Worm (Caenorhabditis elegans) whole organism, late embryonic: Measurements from ENCODE around the gene srh-258.
A peak's percentile ranks its signal among the peaks of the same experiment; 100 is the strongest.

Experiments
- F13H6.1 ChIP-seq: sonication (generic microtip); optimal IDR thresholded peaks from 2 replicates; lab custom pipeline; 2016; ENCODE audit warnings: missing genetic modification characterization, missing compliant biosample characterization
- K09A11.1 ChIP-seq: sonication (generic microtip); optimal IDR thresholded peaks from 2 replicates; lab custom pipeline; 2017; ENCODE audit warnings: antibody characterized with exemption, mild to moderate bottlenecking, missing genetic modification characterization, missing compliant biosample characterization; ENCODE audit not compliant: insufficient read depth
- ahr-1 ChIP-seq: sonication (generic microtip); optimal IDR thresholded peaks from 2 replicates; lab custom pipeline; 2016; ENCODE audit warnings: missing genetic modification characterization, missing compliant biosample characterization
- ceh-14 ChIP-seq: sonication (generic microtip); optimal IDR thresholded peaks from 2 replicates; lab custom pipeline; 2016; ENCODE audit warnings: missing genotype, missing genetic modification characterization, missing compliant biosample characterization
- ceh-18 ChIP-seq: sonication (generic microtip); optimal IDR thresholded peaks from 2 replicates; lab custom pipeline; 2016; ENCODE audit warnings: missing genetic modification characterization, missing compliant biosample characterization
- ceh-19 ChIP-seq: fragments of 200-800 bp; sonication (Bioruptor generic); optimal IDR thresholded peaks from 2 replicates; lab custom pipeline; 2018; ENCODE audit warnings: mild to moderate bottlenecking, missing genetic modification characterization, missing compliant biosample characterization
- ceh-2 ChIP-seq: sonication (generic microtip); optimal IDR thresholded peaks from 2 replicates; lab custom pipeline; 2016; ENCODE audit warnings: missing genotype, missing genetic modification characterization, missing compliant biosample characterization
- ceh-22 ChIP-seq: sonication (generic microtip); optimal IDR thresholded peaks from 2 replicates; lab custom pipeline; 2017; ENCODE audit warnings: missing biosample characterization, missing genetic modification characterization
- ceh-24 ChIP-seq: sonication (generic microtip); optimal IDR thresholded peaks from 2 replicates; lab custom pipeline; 2016; ENCODE audit warnings: mild to moderate bottlenecking, missing genetic modification characterization, missing compliant biosample characterization
- ceh-30 ChIP-seq: fragments of 150-350 bp; optimal IDR thresholded peaks from 2 replicates; lab custom pipeline; 2014; ENCODE audit warnings: missing biosample characterization, missing genetic modification characterization
- ceh-48 ChIP-seq: sonication (generic microtip); optimal IDR thresholded peaks from 2 replicates; lab custom pipeline; 2016; ENCODE audit warnings: missing genetic modification characterization, inconsistent platforms, missing compliant biosample characterization
- ceh-9 ChIP-seq: sonication (generic microtip); optimal IDR thresholded peaks from 2 replicates; lab custom pipeline; 2016; ENCODE audit warnings: mild to moderate bottlenecking, missing genetic modification characterization, inconsistent platforms, missing compliant biosample characterization
- che-1 ChIP-seq: sonication (generic microtip); optimal IDR thresholded peaks from 2 replicates; lab custom pipeline; 2016; ENCODE audit warnings: mild to moderate bottlenecking, missing genetic modification characterization, missing compliant biosample characterization
- dmd-4 ChIP-seq: sonication (generic microtip); optimal IDR thresholded peaks from 2 replicates; lab custom pipeline; 2016; ENCODE audit warnings: borderline replicate concordance, missing genetic modification characterization, missing compliant biosample characterization
- dve-1 ChIP-seq: sonication (generic microtip); optimal IDR thresholded peaks from 2 replicates; lab custom pipeline; 2017; ENCODE audit warnings: antibody characterized with exemption, mild to moderate bottlenecking, missing genetic modification characterization, missing compliant biosample characterization
- elt-2 ChIP-seq: sonication (generic microtip); optimal IDR thresholded peaks from 2 replicates; lab custom pipeline; 2016; ENCODE audit warnings: missing genetic modification reagents, missing genetic modification characterization, missing compliant biosample characterization
- elt-4 ChIP-seq: sonication (generic microtip); optimal IDR thresholded peaks from 2 replicates; lab custom pipeline; 2016; ENCODE audit warnings: missing genetic modification characterization, missing compliant biosample characterization
- eyg-1 ChIP-seq: sonication (generic microtip); optimal IDR thresholded peaks from 2 replicates; lab custom pipeline; 2016; ENCODE audit warnings: missing genotype, missing genetic modification characterization, missing compliant biosample characterization
- fax-1 ChIP-seq: sonication (generic microtip); optimal IDR thresholded peaks from 2 replicates; lab custom pipeline; 2016; ENCODE audit warnings: missing genotype, missing genetic modification characterization, missing compliant biosample characterization
- fkh-10 ChIP-seq: fragments of 150-350 bp; optimal IDR thresholded peaks from 2 replicates; lab custom pipeline; 2014; ENCODE audit warnings: missing biosample characterization, missing genetic modification reagents, missing genetic modification characterization
- gmeb-2 ChIP-seq: sonication (generic microtip); optimal IDR thresholded peaks from 2 replicates; lab custom pipeline; 2016; ENCODE audit warnings: missing genetic modification characterization, inconsistent platforms, missing compliant biosample characterization
- hlh-15 ChIP-seq: sonication (generic microtip); optimal IDR thresholded peaks from 2 replicates; lab custom pipeline; 2016; ENCODE audit warnings: missing genetic modification characterization, missing compliant biosample characterization
- hlh-30 ChIP-seq: sonication (generic microtip); optimal IDR thresholded peaks from 2 replicates; lab custom pipeline; 2017; ENCODE audit warnings: antibody characterized with exemption, missing genetic modification characterization, missing compliant biosample characterization; ENCODE audit not compliant: insufficient read depth
- hlh-6 ChIP-seq: sonication (generic microtip); optimal IDR thresholded peaks from 2 replicates; lab custom pipeline; 2016; ENCODE audit warnings: missing genotype, missing genetic modification characterization, missing compliant biosample characterization
- hlh-8 ChIP-seq: sonication (generic microtip); optimal IDR thresholded peaks from 2 replicates; lab custom pipeline; 2016; ENCODE audit warnings: missing genotype, missing genetic modification characterization, missing compliant biosample characterization
- madf-2 ChIP-seq: sonication (generic microtip); optimal IDR thresholded peaks from 2 replicates; lab custom pipeline; 2017; ENCODE audit warnings: missing genetic modification characterization, missing compliant biosample characterization
- nfya-1 ChIP-seq: sonication (generic microtip); optimal IDR thresholded peaks from 2 replicates; lab custom pipeline; 2017; ENCODE audit warnings: missing genetic modification characterization, mild to moderate bottlenecking, missing compliant biosample characterization, antibody characterized with exemption, moderate library complexity
- nhr-232 ChIP-seq: sonication (generic microtip); optimal IDR thresholded peaks from 2 replicates; lab custom pipeline; 2016; ENCODE audit warnings: missing genetic modification characterization, missing compliant biosample characterization
- pax-1 ChIP-seq: fragments of 150-350 bp; optimal IDR thresholded peaks from 2 replicates; lab custom pipeline; 2014; ENCODE audit warnings: missing biosample characterization, missing genetic modification characterization
- sdc-2 ChIP-seq: sonication (generic microtip); optimal IDR thresholded peaks from 2 replicates; lab custom pipeline; 2016; ENCODE audit warnings: missing genotype, missing genetic modification characterization, missing compliant biosample characterization
- sox-4 ChIP-seq: sonication (generic microtip); optimal IDR thresholded peaks from 2 replicates; lab custom pipeline; 2017; ENCODE audit warnings: mild to moderate bottlenecking, missing genetic modification characterization, inconsistent platforms, missing compliant biosample characterization
- syd-9 ChIP-seq: sonication (generic microtip); optimal IDR thresholded peaks from 2 replicates; lab custom pipeline; 2016; ENCODE audit warnings: mild to moderate bottlenecking, missing genetic modification characterization, moderate library complexity, missing compliant biosample characterization
- unc-42 ChIP-seq: sonication (generic microtip); optimal IDR thresholded peaks from 2 replicates; lab custom pipeline; 2016; ENCODE audit warnings: missing genotype, missing genetic modification characterization, missing compliant biosample characterization
- unc-55 ChIP-seq: sonication (generic microtip); optimal IDR thresholded peaks from 2 replicates; lab custom pipeline; 2017; ENCODE audit warnings: missing biosample characterization, missing genetic modification reagents, missing genetic modification characterization
- unc-86 ChIP-seq: sonication (generic microtip); optimal IDR thresholded peaks from 2 replicates; lab custom pipeline; 2016; ENCODE audit warnings: missing genetic modification characterization, missing compliant biosample characterization
- zip-5 ChIP-seq: sonication (generic microtip); optimal IDR thresholded peaks from 2 replicates; lab custom pipeline; 2016; ENCODE audit warnings: missing genetic modification characterization, missing compliant biosample characterization
- ztf-16 ChIP-seq: sonication (generic microtip); optimal IDR thresholded peaks from 2 replicates; lab custom pipeline; 2017; ENCODE audit warnings: missing genetic modification characterization, missing compliant biosample characterization

srh-258 gene

DNA sequence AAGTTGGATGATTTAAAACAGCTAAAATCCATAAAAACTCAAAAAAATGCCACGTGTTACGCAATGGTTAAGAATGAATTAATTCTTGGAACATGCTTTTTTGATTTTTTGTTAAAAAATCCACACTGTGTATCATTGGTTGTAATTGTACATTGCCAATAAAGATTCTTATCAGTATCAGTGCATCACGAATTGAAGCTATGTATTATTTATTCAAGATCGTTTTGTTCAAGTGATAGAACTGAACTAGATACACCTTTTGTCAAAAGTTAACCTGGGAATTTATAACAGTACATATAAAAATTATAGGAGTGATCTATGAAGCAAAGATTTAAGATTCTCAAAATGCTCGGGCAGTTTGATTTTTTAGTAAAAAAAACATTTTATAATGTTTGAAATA, 29.7 kb downstream of the srh-258 start:
- no peak for TF ChIP-seq dmd-4 (tag; lab: Kevin White, UChicago)
- TF ChIP-seq ceh-2 (tag; lab: Kevin White, UChicago), result no peak
- TF ChIP-seq hlh-6 (tag; lab: Kevin White, UChicago), result no peak
- no peak for TF ChIP-seq zip-5
- no peak for TF ChIP-seq unc-86 (tag; lab: Kevin White, UChicago)
- no peak for TF ChIP-seq ceh-24 (tag; lab: Kevin White, UChicago)
- TF ChIP-seq ceh-14, result no peak
- TF ChIP-seq pax-1 (tag; lab: Kevin White, UChicago), result no peak
- TF ChIP-seq elt-2, result no peak
- no peak for TF ChIP-seq nhr-232
- TF ChIP-seq, all 69 proteins: peak for 0

DNA sequence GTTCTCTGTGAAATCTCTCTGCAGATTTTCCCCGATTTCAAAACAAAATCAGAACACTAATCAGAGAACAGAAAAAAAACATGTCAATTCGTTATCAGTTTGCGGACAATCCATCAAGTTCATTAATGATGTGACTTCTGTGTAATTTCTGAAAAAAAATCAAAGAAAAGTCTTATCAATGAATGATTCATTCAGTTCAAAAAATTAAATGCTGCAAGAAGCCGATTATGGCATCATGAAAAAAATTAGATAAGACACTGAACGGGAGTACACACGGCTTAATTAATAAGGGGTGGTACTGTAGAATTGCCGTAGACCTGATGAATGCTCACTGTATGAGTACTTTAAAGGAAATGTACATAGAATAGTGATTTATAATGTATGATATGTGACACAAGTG, 31.2 kb downstream of the srh-258 start:
- TF ChIP-seq ceh-48 (tag; lab: Kevin White, UChicago) (no peak), gmeb-2 (tag; lab: Kevin White, UChicago) (no peak), ceh-14 (no peak), K09A11.1 (no peak), ceh-24 (tag; lab: Kevin White, UChicago) (no peak), ceh-18 (tag; lab: Kevin White, UChicago) (no peak), che-1 (no peak), elt-4 (no peak), sox-4 (tag; lab: Kevin White, UChicago) (no peak)
- TF ChIP-seq, all 69 proteins: peak for 0

DNA sequence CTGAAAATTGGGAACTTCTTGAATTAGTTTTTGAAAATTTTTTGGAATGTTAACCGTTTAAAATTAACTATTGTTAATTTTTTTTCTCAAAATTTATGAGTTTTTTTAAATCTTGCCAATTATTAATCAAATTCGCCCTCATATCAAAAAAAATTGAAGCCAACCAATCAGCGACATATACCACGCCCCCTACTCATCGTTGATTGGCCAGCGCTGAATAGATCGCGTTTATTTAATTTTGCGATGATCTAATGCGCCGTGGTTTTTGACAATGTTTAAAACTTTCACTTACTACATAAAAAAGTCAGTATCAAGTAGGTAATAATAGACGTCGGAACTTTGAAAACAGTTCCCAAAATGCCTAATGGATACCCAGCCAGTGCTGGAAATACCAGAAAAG, 37.4 kb downstream of the srh-258 start:
- TF ChIP-seq unc-42 (tag; lab: Kevin White, UChicago) (no peak), nfya-1 (tag; lab: Kevin White, UChicago) (peak; percentile 68)

DNA sequence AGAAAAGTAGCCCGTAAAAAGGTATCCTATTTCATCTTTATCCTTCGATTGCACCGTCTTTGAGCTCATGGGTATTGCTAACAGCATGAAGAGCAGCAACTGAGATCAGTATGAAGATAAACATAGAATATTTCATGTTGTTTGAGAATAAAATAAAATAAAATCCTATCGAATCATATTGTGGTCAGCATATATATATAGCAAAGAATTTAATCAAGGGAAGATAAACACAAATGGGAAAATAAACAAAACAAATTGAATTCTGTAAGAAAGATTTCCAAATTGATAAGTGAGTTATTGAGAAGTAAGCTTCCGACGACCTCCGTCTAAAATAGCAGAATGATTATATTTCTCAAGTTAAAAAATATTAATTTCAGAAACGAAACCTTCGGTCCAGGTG, 38.7 kb downstream of the srh-258 start, which contains the start of gene T26H5.10:
Gene T26H5.10 (minus strand): TSS at position 101 of the 400 bp plus-strand sequence.
- no peak for TF ChIP-seq hlh-6 (tag; lab: Kevin White, UChicago)
- TF ChIP-seq ahr-1, result no peak
- no peak for TF ChIP-seq ceh-30 (tag; lab: Kevin White, UChicago)
- TF ChIP-seq ceh-24 (tag; lab: Kevin White, UChicago), result no peak
- no peak for TF ChIP-seq K09A11.1
- no peak for TF ChIP-seq madf-2
- TF ChIP-seq ceh-9 (tag; lab: Kevin White, UChicago), result no peak
- no peak for TF ChIP-seq hlh-8
- no peak for TF ChIP-seq gmeb-2 (tag; lab: Kevin White, UChicago)
- TF ChIP-seq zip-5, result no peak
- TF ChIP-seq hlh-30 (tag; lab: Kevin White, UChicago), result no peak
- TF ChIP-seq ztf-16 (tag; lab: Kevin White, UChicago), result no peak
- TF ChIP-seq fkh-10, result no peak
- TF ChIP-seq unc-55 (GFP tag; lab: Kevin White, UChicago), result no peak
- TF ChIP-seq hlh-15, result no peak
- no peak for TF ChIP-seq elt-2
- no peak for TF ChIP-seq ceh-19
- no peak for TF ChIP-seq unc-42 (tag; lab: Kevin White, UChicago)
- TF ChIP-seq fax-1 (tag; lab: Kevin White, UChicago), result no peak
- no peak for TF ChIP-seq sdc-2 (tag; lab: Kevin White, UChicago)
- TF ChIP-seq, all 69 proteins: peak for 0

DNA sequence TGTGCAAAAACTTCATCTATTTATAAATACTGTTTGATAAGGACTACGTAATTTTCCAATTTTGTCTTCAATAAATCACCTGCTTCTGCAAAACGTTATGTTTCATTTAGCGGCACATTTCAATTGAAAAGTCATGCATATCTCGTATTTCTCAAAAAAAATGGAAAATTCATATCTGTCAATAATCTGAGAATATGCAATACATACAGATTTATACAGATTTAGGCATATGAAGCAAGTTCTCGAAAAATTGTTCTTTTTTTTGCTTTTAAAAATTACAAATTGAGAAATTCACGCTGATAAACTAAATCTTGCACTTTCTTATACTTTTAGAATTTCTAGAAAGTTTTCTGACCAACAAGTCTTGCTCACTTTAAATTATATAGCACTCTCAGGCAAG, 39.2 kb downstream of the srh-258 start, which contains the start of gene T26H5.11:
Gene T26H5.11 (minus strand): TSS at position 101 of the 400 bp plus-strand sequence.
- TF ChIP-seq F13H6.1 (tag; lab: Kevin White, UChicago) (no peak), eyg-1 (tag; lab: Kevin White, UChicago) (no peak), syd-9 (tag; lab: Kevin White, UChicago) (no peak), unc-86 (tag; lab: Kevin White, UChicago) (no peak), dve-1 (tag; lab: Kevin White, UChicago) (no peak), ceh-22 (tag; lab: Kevin White, UChicago) (no peak), zip-5 (no peak), dmd-4 (tag; lab: Kevin White, UChicago) (no peak)
